Worm (Caenorhabditis elegans) whole organism, L1 larva: Measurements from ENCODE around the gene irg-6.
"Not testable (repeated sequence)": the region's sequence is repeated elsewhere in the genome, so short reads cannot be mapped to it uniquely, and the experiment has no call there.

ENCODE experiments used
- C04F5.9 ChIP-seq: sonication (generic microtip); optimal IDR thresholded peaks from 2 replicates; lab custom pipeline; 2016; ENCODE audit warnings: missing genetic modification characterization, missing compliant biosample characterization
- C16A3.4 ChIP-seq: fragments of 150-350 bp; optimal IDR thresholded peaks from 2 replicates; lab custom pipeline; 2014; ENCODE audit warnings: missing biosample characterization, missing genetic modification characterization
- F16B12.6 ChIP-seq: fragments of 150-350 bp; optimal IDR thresholded peaks from 2 replicates; lab custom pipeline; 2014; ENCODE audit warnings: missing biosample characterization, missing genetic modification characterization
- aha-1 ChIP-seq: fragments of 150-350 bp; optimal IDR thresholded peaks from 2 replicates; lab custom pipeline; 2014; ENCODE audit warnings: missing biosample characterization, missing genetic modification characterization
- aly-2 ChIP-seq: fragments of 150-350 bp; optimal IDR thresholded peaks from 2 replicates; lab custom pipeline; 2014; ENCODE audit warnings: missing biosample characterization, missing genetic modification characterization
- blmp-1 ChIP-seq: fragments of 150-350 bp; optimal IDR thresholded peaks from 2 replicates; lab custom pipeline; 2014; ENCODE audit warnings: missing biosample characterization, missing genetic modification characterization
- ceh-8 ChIP-seq: fragments of 200-800 bp; sonication (Bioruptor generic); optimal IDR thresholded peaks from 2 replicates; lab custom pipeline; 2018; ENCODE audit warnings: mild to moderate bottlenecking, missing genetic modification characterization, moderate library complexity, missing compliant biosample characterization
- ceh-82 ChIP-seq, 3 experiments: fragments of 150-350 bp in 1 of 3; sonication (generic microtip) in 2 of 3; optimal IDR thresholded peaks; 2 replicates each; lab custom pipeline; 2014 to 2017; ENCODE audit warnings: missing biosample characterization in 3 of 3, missing genetic modification characterization in 3 of 3
- ceh-88 ChIP-seq: fragments of 200-800 bp; sonication (Bioruptor generic); IDR thresholded peaks from 2 replicates; pipeline ENCODE4 v1.3.6; 2022; ENCODE audit warnings: missing genetic modification characterization, missing compliant biosample characterization
- ceh-90 ChIP-seq: sonication (generic microtip); optimal IDR thresholded peaks from 2 replicates; lab custom pipeline; 2016; ENCODE audit warnings: missing genetic modification characterization, missing compliant biosample characterization
- ces-1 ChIP-seq: fragments of 150-350 bp; optimal IDR thresholded peaks from 2 replicates; lab custom pipeline; 2014; ENCODE audit warnings: missing biosample characterization, missing genetic modification reagents, missing genetic modification characterization
- dpl-1 ChIP-seq, 3 experiments: fragments of 150-350 bp in 2 of 3; sonication (generic microtip) in 1 of 3; optimal IDR thresholded peaks; 2 replicates each; lab custom pipeline; 2014 to 2017; ENCODE audit warnings: missing biosample characterization in 3 of 3, missing genetic modification characterization in 3 of 3, missing genetic modification reagents in 3 of 3
- efl-1 ChIP-seq, 4 experiments: fragments of 150-350 bp; optimal IDR thresholded peaks in 3 of 4; peaks in 1 of 4; 1 replicate in 1 of 4; 2 replicates in 3 of 4; lab custom pipeline; 2014; ENCODE audit warnings: missing biosample characterization in 2 of 4, missing genetic modification characterization in 2 of 4, missing genetic modification reagents in 2 of 4
- efl-3 ChIP-seq: fragments of 200-800 bp; sonication (Bioruptor generic); optimal IDR thresholded peaks from 2 replicates; lab custom pipeline; 2018; ENCODE audit warnings: mild to moderate bottlenecking, missing genetic modification characterization, missing compliant biosample characterization
- egl-27 ChIP-seq, 2 experiments: fragments of 150-350 bp in 1 of 2; sonication (generic microtip); optimal IDR thresholded peaks; 3 replicates each; lab custom pipeline; 2017 to 2018; ENCODE audit warnings: missing biosample characterization in 2 of 2, missing genetic modification characterization in 2 of 2, missing genetic modification reagents in 2 of 2
- elt-2 ChIP-seq: sonication (generic microtip); optimal IDR thresholded peaks from 2 replicates; lab custom pipeline; 2016; ENCODE audit warnings: missing genetic modification characterization, mild to moderate bottlenecking, inconsistent platforms, missing compliant biosample characterization, missing genetic modification reagents
- fkh-8 ChIP-seq: sonication (generic microtip); optimal IDR thresholded peaks from 2 replicates; lab custom pipeline; 2016; ENCODE audit warnings: mild to moderate bottlenecking, missing genetic modification characterization, missing compliant biosample characterization
- fos-1 ChIP-seq: fragments of 150-350 bp; optimal IDR thresholded peaks from 2 replicates; lab custom pipeline; 2014; ENCODE audit warnings: missing biosample characterization, missing genetic modification characterization
- grh-1 ChIP-seq: fragments of 200-800 bp; sonication (Bioruptor generic); IDR thresholded peaks from 2 replicates; pipeline ENCODE4 v1.3.6; 2022; ENCODE audit warnings: missing genetic modification reagents, missing genetic modification characterization, missing compliant biosample characterization
- hlh-4 ChIP-seq: sonication (generic microtip); optimal IDR thresholded peaks from 2 replicates; lab custom pipeline; 2016; ENCODE audit warnings: mild to moderate bottlenecking, missing genetic modification characterization, missing compliant biosample characterization
- lin-13 ChIP-seq: fragments of 150-350 bp; optimal IDR thresholded peaks from 2 replicates; lab custom pipeline; 2014; ENCODE audit warnings: missing biosample characterization, missing genetic modification reagents, missing genetic modification characterization
- lin-39 ChIP-seq: fragments of 150-350 bp; optimal IDR thresholded peaks from 2 replicates; lab custom pipeline; 2014; ENCODE audit warnings: missing biosample characterization, missing genetic modification reagents, missing genetic modification characterization
- lsy-2 ChIP-seq, 2 experiments: fragments of 150-350 bp; optimal IDR thresholded peaks; 2 replicates each; lab custom pipeline; 2014; ENCODE audit warnings: missing biosample characterization in 2 of 2, missing genetic modification characterization in 2 of 2
- mab-9 ChIP-seq: fragments of 200-800 bp; sonication (Bioruptor generic); IDR thresholded peaks from 2 replicates; pipeline ENCODE4 v1.3.6; 2022; ENCODE audit warnings: missing genetic modification reagents, missing genetic modification characterization, missing compliant biosample characterization
- nhr-11 ChIP-seq: fragments of 150-350 bp; optimal IDR thresholded peaks from 2 replicates; lab custom pipeline; 2014; ENCODE audit warnings: missing biosample characterization, missing genetic modification characterization
- nhr-19 ChIP-seq: fragments of 200-800 bp; sonication (Bioruptor generic); conservative IDR thresholded peaks from 2 replicates; pipeline ENCODE4 v1.3.6; 2022; ENCODE audit warnings: missing genetic modification characterization, missing compliant biosample characterization
- nhr-20 ChIP-seq: sonication (generic microtip); optimal IDR thresholded peaks from 2 replicates; lab custom pipeline; 2016; ENCODE audit warnings: mild to moderate bottlenecking, missing genetic modification characterization, missing compliant biosample characterization
- nhr-84 ChIP-seq: sonication (generic microtip); optimal IDR thresholded peaks from 2 replicates; lab custom pipeline; 2017; ENCODE audit warnings: missing biosample characterization, missing genetic modification characterization
- nhr-85 ChIP-seq: sonication (generic microtip); peaks from one replicate; lab custom pipeline; 2016; ENCODE audit warnings: missing genetic modification characterization, inconsistent platforms, missing compliant biosample characterization
- nhr-90 ChIP-seq: sonication (generic microtip); optimal IDR thresholded peaks from 2 replicates; lab custom pipeline; 2016; ENCODE audit warnings: mild to moderate bottlenecking, missing genetic modification characterization, missing compliant biosample characterization; ENCODE audit not compliant: poor library complexity
- pqm-1 ChIP-seq: sonication (generic microtip); optimal IDR thresholded peaks from 3 replicates; lab custom pipeline; 2017; ENCODE audit warnings: missing biosample characterization, missing genetic modification characterization
- snu-23 ChIP-seq: sonication (generic microtip); optimal IDR thresholded peaks from 2 replicates; lab custom pipeline; 2016; ENCODE audit warnings: missing genetic modification characterization, missing compliant biosample characterization
- tbx-2 ChIP-seq: sonication (generic microtip); optimal IDR thresholded peaks from 2 replicates; lab custom pipeline; 2016; ENCODE audit warnings: missing genetic modification characterization, missing compliant biosample characterization
- unc-86 ChIP-seq: sonication (generic microtip); optimal IDR thresholded peaks from 2 replicates; lab custom pipeline; 2016; ENCODE audit warnings: missing genetic modification characterization, missing compliant biosample characterization
- vab-15 ChIP-seq: sonication (generic microtip); optimal IDR thresholded peaks from 2 replicates; lab custom pipeline; 2017; ENCODE audit warnings: missing genotype, mild to moderate bottlenecking, missing genetic modification characterization, missing compliant biosample characterization
- xbp-1 ChIP-seq: sonication (generic microtip); optimal IDR thresholded peaks from 2 replicates; lab custom pipeline; 2016; ENCODE audit warnings: missing genetic modification characterization, missing compliant biosample characterization
- zip-4 ChIP-seq: fragments of 200-800 bp; sonication (Bioruptor generic); optimal IDR thresholded peaks from 2 replicates; lab custom pipeline; 2018; ENCODE audit warnings: mild to moderate bottlenecking, missing genetic modification characterization, moderate library complexity, missing compliant biosample characterization
- ztf-4 ChIP-seq: fragments of 150-350 bp; optimal IDR thresholded peaks from 2 replicates; lab custom pipeline; 2014; ENCODE audit warnings: missing biosample characterization, missing genetic modification characterization

The irg-6 gene

DNA sequence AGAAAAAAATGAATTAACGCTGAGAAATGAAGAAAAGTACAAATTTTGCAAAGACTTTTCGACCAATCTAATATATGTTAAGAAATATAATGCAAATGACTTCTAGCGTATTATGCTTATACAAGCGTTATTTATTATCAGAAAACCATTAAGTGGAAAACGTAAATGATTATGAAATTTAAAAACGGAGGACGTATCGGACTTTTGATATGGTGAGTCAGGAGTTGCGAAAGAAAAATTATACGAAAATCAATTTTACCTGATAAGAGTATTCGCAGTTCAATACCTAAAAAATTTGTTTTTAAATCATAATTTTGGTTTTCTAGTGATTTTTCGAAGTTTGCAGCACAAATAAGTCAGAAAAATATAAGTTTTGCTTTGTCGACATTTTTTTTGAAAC is 38.2 kb downstream of the irg-6 start:
- TF ChIP-seq grh-1 (GFP tag; lab: Robert Waterston, UW) (no peak), elt-2 (peak; percentile 49), ztf-4 (no peak), xbp-1 (tag; lab: Kevin White, UChicago) (no peak), C04F5.9 (tag; lab: Kevin White, UChicago) (no peak), aly-2 (tag; lab: Kevin White, UChicago) (no peak), ceh-8 (GFP tag; lab: Kevin White, UChicago) (no peak)
- TF ChIP-seq, all 84 proteins: peak for 1

DNA sequence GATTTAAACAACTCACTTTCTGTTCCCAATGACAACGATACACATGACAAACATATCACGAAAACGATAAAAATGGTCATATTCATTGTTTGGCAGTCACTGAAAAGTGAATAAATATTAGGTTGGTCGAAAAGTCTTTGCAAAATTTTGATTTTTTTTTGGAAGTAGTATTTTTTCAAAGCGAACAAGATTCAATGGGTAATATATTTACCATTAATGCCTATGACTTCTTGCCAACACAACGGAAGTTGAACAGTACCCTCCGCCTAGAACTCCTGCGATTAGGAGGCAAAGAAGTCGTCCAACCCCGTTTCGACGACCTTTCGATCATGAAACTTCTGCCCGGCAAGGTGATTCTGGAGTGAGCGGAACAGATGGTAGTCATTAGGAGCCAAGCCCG is 39.5 kb downstream of the irg-6 start, which contains the start of gene ZK896.1:
TSS of gene ZK896.1 (minus strand) at position 101 of the 400 bp plus-strand sequence.
- not testable (repeated sequence) for TF ChIP-seq ceh-82 (tag; optimal IDR thresholded peaks at IDR 0.05; lab: Kevin White, UChicago); dpl-1 (GFP tag; optimal IDR thresholded peaks at IDR 0.05; lab: Kevin White, UChicago); xbp-1 (tag; lab: Kevin White, UChicago)

DNA sequence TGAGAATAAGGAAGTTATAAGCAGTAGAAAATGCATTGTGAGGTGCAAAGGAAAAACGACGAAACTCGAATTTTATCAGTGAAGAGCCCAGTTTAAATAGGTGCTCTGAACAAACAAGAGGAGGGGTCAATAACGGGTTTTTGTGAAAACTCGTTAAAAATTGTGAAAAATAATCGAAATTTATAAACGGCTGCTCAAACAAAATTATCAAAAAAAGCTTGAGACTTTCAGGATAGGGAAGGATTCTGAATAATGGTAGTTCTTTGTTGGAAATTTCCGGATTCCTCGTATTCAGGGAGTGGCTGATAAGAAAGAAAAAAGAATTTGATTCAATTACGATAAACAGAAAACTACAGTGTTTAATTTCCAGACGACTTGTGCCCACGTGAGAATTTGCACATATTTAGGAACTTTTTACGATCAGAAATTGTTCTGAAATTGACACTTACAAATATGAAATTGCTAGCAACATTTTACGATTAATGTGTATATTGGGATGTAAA is 43.3 kb downstream of the irg-6 start, which contains the start of gene clec-187:
TSS of gene clec-187 (minus strand) at position 51 of the 503 bp plus-strand sequence.
- TF ChIP-seq elt-2 (peak; percentile 73), zip-4 (GFP tag; lab: Kevin White, UChicago) (no peak), nhr-19 (GFP tag; lab: Robert Waterston, UW) (no peak)

DNA sequence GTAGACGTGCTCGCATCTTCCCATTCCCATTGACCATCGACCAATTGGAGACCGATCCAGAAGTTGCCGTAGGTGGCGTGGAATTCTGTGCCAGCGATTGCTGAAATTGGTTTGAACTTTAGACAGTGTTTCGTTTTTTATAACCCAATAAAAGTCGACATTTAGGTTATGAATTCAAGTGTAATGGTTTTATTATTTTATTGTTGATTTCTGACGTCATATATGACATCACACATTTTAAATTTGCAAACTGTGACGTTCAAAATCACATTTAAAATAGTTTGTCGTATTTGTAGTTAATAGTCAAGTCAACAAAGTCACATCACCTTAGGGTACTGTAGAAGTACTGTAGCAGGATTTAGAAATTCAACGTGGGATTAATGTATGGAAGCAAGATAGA is 44.5 kb downstream of the irg-6 start:
- no peak for TF ChIP-seq lin-39
- TF ChIP-seq aha-1, result no peak
- no peak for TF ChIP-seq tbx-2 (tag; lab: Kevin White, UChicago)
- no peak for TF ChIP-seq egl-27 (tag; optimal IDR thresholded peaks at IDR 0.05; lab: Kevin White, UChicago)
- no peak for TF ChIP-seq mab-9 (GFP tag; lab: Robert Waterston, UW)
- no peak for TF ChIP-seq blmp-1 (tag; lab: Kevin White, UChicago)
- no peak for TF ChIP-seq ces-1 (GFP tag; lab: Kevin White, UChicago)
- TF ChIP-seq nhr-20 (tag; lab: Kevin White, UChicago), result no peak
- TF ChIP-seq ceh-88 (GFP tag; lab: Robert Waterston, UW), result no peak
- no peak for TF ChIP-seq pqm-1 (tag; lab: Kevin White, UChicago)
- TF ChIP-seq nhr-85 (tag; lab: Kevin White, UChicago), result no peak
- no peak for TF ChIP-seq nhr-19 (GFP tag; lab: Robert Waterston, UW)
- TF ChIP-seq unc-86 (tag; lab: Kevin White, UChicago), result no peak
- TF ChIP-seq C16A3.4 (tag; lab: Kevin White, UChicago), result no peak
- no peak for TF ChIP-seq lsy-2 (tag; optimal IDR thresholded peaks at IDR 0.05; lab: Kevin White, UChicago)
- TF ChIP-seq xbp-1 (tag; lab: Kevin White, UChicago), result no peak
- no peak for TF ChIP-seq nhr-11 (tag; lab: Kevin White, UChicago)
- TF ChIP-seq hlh-4, result no peak
- no peak for TF ChIP-seq vab-15 (tag; lab: Kevin White, UChicago)

DNA sequence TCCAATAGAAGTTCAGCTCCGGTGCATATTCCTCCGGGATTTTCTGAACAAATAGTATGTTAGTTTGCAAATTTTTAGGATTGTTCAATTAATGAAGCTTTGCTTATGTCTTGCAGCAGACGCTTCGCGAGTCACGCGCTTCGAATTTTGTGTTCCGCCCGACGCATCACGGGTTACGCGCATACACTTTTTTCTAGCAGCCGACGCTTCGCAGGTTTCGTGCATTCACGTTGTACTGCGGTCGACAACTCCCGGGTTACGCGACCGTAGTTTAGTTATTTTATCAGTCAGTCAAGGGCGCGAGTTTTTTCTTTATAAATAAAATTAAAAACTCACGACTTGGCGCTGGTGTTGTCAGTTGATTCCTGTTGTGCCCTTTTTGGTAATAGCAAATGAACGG is 45.0 kb downstream of the irg-6 start:
- TF ChIP-seq lin-13 (GFP tag; lab: Kevin White, UChicago) (no peak), nhr-90 (no peak), fos-1 (tag; lab: Kevin White, UChicago) (no peak), efl-3 (GFP tag; lab: Kevin White, UChicago) (no peak), ceh-90 (tag; lab: Kevin White, UChicago) (no peak), grh-1 (GFP tag; lab: Robert Waterston, UW) (no peak), efl-1 (optimal IDR thresholded peaks at IDR 0.05; lab: Kevin White, UChicago) (no peak), efl-1 (GFP tag; optimal IDR thresholded peaks at IDR 0.05 in 1 of 2; lab: Kevin White, UChicago) (no peak), fkh-8 (tag; lab: Kevin White, UChicago) (no peak), F16B12.6 (no peak), snu-23 (no peak), nhr-84 (tag; lab: Kevin White, UChicago) (no peak), blmp-1 (tag; lab: Kevin White, UChicago) (no peak), mab-9 (GFP tag; lab: Robert Waterston, UW) (no peak)
- TF ChIP-seq, all 84 proteins: peak for 0
